Fruit fly (Drosophila melanogaster) whole organism, embryonic: Measurements from ENCODE around the gene Klp67A.

Experiments
- Atf3 ChIP-seq: fragments of 200-800 bp; sonication (Bioruptor generic); optimal IDR thresholded peaks from 3 replicates; lab custom pipeline; 2016; ENCODE audit warnings: missing biosample characterization, missing genetic modification characterization
- B-H2 ChIP-seq: fragments of 200-800 bp; sonication (Bioruptor generic); optimal IDR thresholded peaks from 2 replicates; lab custom pipeline; 2018; ENCODE audit warnings: missing biosample characterization, mild to moderate bottlenecking, missing genetic modification characterization
- CG11398 ChIP-seq: fragments of 200-800 bp; sonication (Bioruptor generic); optimal IDR thresholded peaks from 2 replicates; lab custom pipeline; 2016; ENCODE audit warnings: missing biosample characterization, missing genetic modification characterization
- CG11723 ChIP-seq: fragments of 200-800 bp; sonication (Bioruptor generic); optimal IDR thresholded peaks from 2 replicates; lab custom pipeline; 2017; ENCODE audit warnings: missing biosample characterization, mild to moderate bottlenecking, missing genetic modification characterization
- CG1233 ChIP-seq: fragments of 200-800 bp; sonication (Bioruptor generic); optimal IDR thresholded peaks from 4 replicates; lab custom pipeline; 2018; ENCODE audit warnings: missing biosample characterization, mild to moderate bottlenecking, missing genetic modification characterization
- CG13424 ChIP-seq: fragments of 200-800 bp; sonication (Bioruptor generic); optimal IDR thresholded peaks from 2 replicates; lab custom pipeline; 2019; ENCODE audit warnings: missing biosample characterization, mild to moderate bottlenecking, missing genetic modification characterization, moderate library complexity
- CG15696 ChIP-seq: fragments of 200-800 bp; sonication (Bioruptor generic); optimal IDR thresholded peaks from 2 replicates; lab custom pipeline; 2019; ENCODE audit warnings: missing biosample characterization, mild to moderate bottlenecking, missing genetic modification characterization, moderate library complexity
- CG16863 ChIP-seq: fragments of 200-800 bp; sonication (Bioruptor generic); optimal IDR thresholded peaks from 3 replicates; lab custom pipeline; 2016; ENCODE audit warnings: missing biosample characterization, missing genetic modification characterization
- CG31224 ChIP-seq: fragments of 200-800 bp; sonication (Bioruptor generic); IDR thresholded peaks from 2 replicates; pipeline ENCODE4 v1.3.6; 2022; ENCODE audit warnings: missing biosample characterization, missing genetic modification characterization
- CG31365 ChIP-seq: fragments of 200-800 bp; sonication (Bioruptor generic); optimal IDR thresholded peaks from 2 replicates; lab custom pipeline; 2018; ENCODE audit warnings: missing biosample characterization, mild to moderate bottlenecking, missing genetic modification characterization
- CG3838 ChIP-seq: fragments of 200-800 bp; sonication (Bioruptor generic); optimal IDR thresholded peaks from 3 replicates; lab custom pipeline; 2016; ENCODE audit warnings: missing biosample characterization, missing genetic modification characterization
- CG5245 ChIP-seq: fragments of 200-800 bp; sonication (Bioruptor generic); optimal IDR thresholded peaks from 3 replicates; lab custom pipeline; 2016; ENCODE audit warnings: missing biosample characterization, missing genetic modification characterization
- CG6272 ChIP-seq: fragments of 200-800 bp; sonication (Bioruptor generic); IDR thresholded peaks from 2 replicates; pipeline ENCODE4 v1.3.6; 2022; ENCODE audit warnings: missing biosample characterization, missing genetic modification characterization
- CG6683 ChIP-seq: fragments of 200-800 bp; sonication (Bioruptor generic); optimal IDR thresholded peaks from 2 replicates; lab custom pipeline; 2017; ENCODE audit warnings: missing biosample characterization, mild to moderate bottlenecking, missing genetic modification characterization, missing genetic modification reagents
- CG7839 ChIP-seq: fragments of 200-800 bp; sonication (Bioruptor generic); optimal IDR thresholded peaks from 3 replicates; lab custom pipeline; 2018; ENCODE audit warnings: missing biosample characterization, mild to moderate bottlenecking, missing genetic modification characterization, moderate library complexity
- CG8089 ChIP-seq: fragments of 200-800 bp; sonication (Bioruptor generic); optimal IDR thresholded peaks from 3 replicates; lab custom pipeline; 2016; ENCODE audit warnings: missing biosample characterization, missing genetic modification characterization
- CG9215 ChIP-seq: fragments of 200-800 bp; sonication (Bioruptor generic); IDR thresholded peaks from 2 replicates; pipeline ENCODE4 v1.3.6; 2022; ENCODE audit warnings: missing biosample characterization, missing genetic modification characterization
- CG9437 ChIP-seq: fragments of 200-800 bp; sonication (Bioruptor generic); optimal IDR thresholded peaks from 2 replicates; lab custom pipeline; 2018; ENCODE audit warnings: missing biosample characterization, mild to moderate bottlenecking, missing genetic modification characterization
- D19A ChIP-seq: fragments of 200-800 bp; optimal IDR thresholded peaks from 3 replicates; lab custom pipeline; 2019; ENCODE audit warnings: missing biosample characterization, mild to moderate bottlenecking, missing genetic modification characterization, moderate library complexity
- E2f1 ChIP-seq: fragments of 200-800 bp; sonication (Bioruptor generic); IDR thresholded peaks from 2 replicates; pipeline ENCODE4 v1.3.6; 2022; ENCODE audit warnings: missing biosample characterization, missing genetic modification characterization
- Eip74EF ChIP-seq, 2 experiments: fragments of 200-800 bp in 1 of 2; fragments of >200 bp in 1 of 2; sonication (Bioruptor generic) in 1 of 2; optimal IDR thresholded peaks; 2 replicates each; lab custom pipeline; 2017 to 2019; ENCODE audit warnings: missing biosample characterization in 2 of 2, missing genetic modification characterization in 2 of 2, mild to moderate bottlenecking in 1 of 2, moderate library complexity in 1 of 2
- Fer3 ChIP-seq: fragments of 200-800 bp; sonication (Bioruptor generic); optimal IDR thresholded peaks from 2 replicates; lab custom pipeline; 2018; ENCODE audit warnings: missing biosample characterization, mild to moderate bottlenecking, missing genetic modification characterization, moderate library complexity
- Hmx ChIP-seq: fragments of 200-800 bp; sonication (Bioruptor generic); optimal IDR thresholded peaks from 2 replicates; lab custom pipeline; 2016; ENCODE audit warnings: missing biosample characterization, missing genetic modification characterization
- MBD-R2 ChIP-seq: fragments of 200-800 bp; sonication (Bioruptor generic); IDR thresholded peaks from 2 replicates; pipeline ENCODE4 v1.3.6; 2022; ENCODE audit warnings: missing biosample characterization, missing genetic modification characterization
- Nf-YA ChIP-seq: fragments of 200-800 bp; sonication (Bioruptor generic); IDR thresholded peaks from 2 replicates; pipeline ENCODE4 v1.3.6; 2022; ENCODE audit warnings: missing biosample characterization, missing genetic modification characterization
- Nf-YB ChIP-seq: fragments of 200-800 bp; sonication (Bioruptor generic); optimal IDR thresholded peaks from 3 replicates; lab custom pipeline; 2019; ENCODE audit warnings: missing biosample characterization, mild to moderate bottlenecking, missing genetic modification characterization, moderate library complexity
- Poxn ChIP-seq: fragments of 200-800 bp; sonication (Bioruptor generic); IDR thresholded peaks from 2 replicates; pipeline ENCODE4 v1.3.6; 2022; ENCODE audit warnings: missing biosample characterization, missing genetic modification characterization
- Sox102F ChIP-seq: fragments of 200-800 bp; sonication (Bioruptor generic); optimal IDR thresholded peaks from 2 replicates; lab custom pipeline; 2018; ENCODE audit warnings: missing biosample characterization, mild to moderate bottlenecking, missing genetic modification characterization, moderate library complexity
- Usf ChIP-seq: fragments of 200-800 bp; sonication (Bioruptor generic); optimal IDR thresholded peaks from 2 replicates; lab custom pipeline; 2017; ENCODE audit warnings: missing genotype, missing biosample characterization, missing genetic modification characterization
- bsh ChIP-seq, 2 experiments: fragments of 200-800 bp; sonication (Bioruptor generic); optimal IDR thresholded peaks; 2 replicates each; lab custom pipeline; 2017 to 2018; ENCODE audit warnings: mild to moderate bottlenecking in 2 of 2, missing biosample characterization in 2 of 2, missing genetic modification characterization in 2 of 2, moderate library complexity in 1 of 2
- cas ChIP-seq: fragments of 200-800 bp; sonication (Bioruptor generic); IDR thresholded peaks from 2 replicates; pipeline ENCODE4 v1.3.6; 2022; ENCODE audit warnings: missing biosample characterization, missing genetic modification characterization
- cato ChIP-seq: fragments of 200-800 bp; sonication (Bioruptor generic); optimal IDR thresholded peaks from 2 replicates; lab custom pipeline; 2016; ENCODE audit warnings: missing biosample characterization, missing genetic modification characterization, borderline replicate concordance
- ci ChIP-seq: fragments of 200-800 bp; sonication (Bioruptor generic); IDR thresholded peaks from 3 replicates; pipeline ENCODE4 v1.3.6; 2022; ENCODE audit warnings: missing biosample characterization, missing genetic modification characterization
- danr ChIP-seq: fragments of 200-800 bp; sonication (Bioruptor generic); IDR thresholded peaks from 2 replicates; pipeline ENCODE4 v1.3.6; 2022; ENCODE audit warnings: missing biosample characterization, missing genetic modification characterization
- disco-r ChIP-seq: fragments of 200-800 bp; sonication (Bioruptor generic); optimal IDR thresholded peaks from 2 replicates; lab custom pipeline; 2016; ENCODE audit warnings: missing biosample characterization, missing genetic modification characterization
- fd3F ChIP-seq: fragments of 200-800 bp; sonication (Bioruptor generic); optimal IDR thresholded peaks from 2 replicates; lab custom pipeline; 2018; ENCODE audit warnings: missing biosample characterization, mild to moderate bottlenecking, missing genetic modification characterization, moderate library complexity
- grau ChIP-seq: fragments of 200-800 bp; optimal IDR thresholded peaks from 3 replicates; lab custom pipeline; 2019; ENCODE audit warnings: missing biosample characterization, mild to moderate bottlenecking, missing genetic modification characterization, moderate library complexity
- ham ChIP-seq: fragments of 200-800 bp; sonication (Bioruptor generic); IDR thresholded peaks from 2 replicates; pipeline ENCODE4 v1.3.6; 2022; ENCODE audit warnings: missing biosample characterization, missing genetic modification characterization
- knrl ChIP-seq: fragments of 200-800 bp; sonication (Bioruptor generic); IDR thresholded peaks from 3 replicates; pipeline ENCODE4 v1.3.6; 2022; ENCODE audit warnings: missing biosample characterization, missing genetic modification characterization; ENCODE audit not compliant: partially characterized antibody
- peb ChIP-seq: fragments of 200-800 bp; sonication (Bioruptor generic); IDR thresholded peaks from 2 replicates; pipeline ENCODE4 v1.3.6; 2022; ENCODE audit warnings: missing biosample characterization, missing genetic modification characterization
- row ChIP-seq: fragments of 200-800 bp; sonication (Bioruptor generic); IDR thresholded peaks from 3 replicates; pipeline ENCODE4 v1.3.6; 2022; ENCODE audit warnings: missing biosample characterization, missing genetic modification characterization
- sqz ChIP-seq: fragments of 200-800 bp; sonication (Bioruptor generic); optimal IDR thresholded peaks from 3 replicates; lab custom pipeline; 2018; ENCODE audit warnings: missing biosample characterization, mild to moderate bottlenecking, missing genetic modification characterization
- sug ChIP-seq: fragments of 200-800 bp; optimal IDR thresholded peaks from 2 replicates; lab custom pipeline; 2019; ENCODE audit warnings: missing biosample characterization, mild to moderate bottlenecking, missing genetic modification characterization, moderate library complexity
- tio ChIP-seq: fragments of 200-800 bp; sonication (Bioruptor generic); optimal IDR thresholded peaks from 2 replicates; lab custom pipeline; 2017; ENCODE audit warnings: missing biosample characterization, missing genetic modification characterization, inconsistent platforms
- trem ChIP-seq: fragments of 200-800 bp; optimal IDR thresholded peaks from 3 replicates; lab custom pipeline; 2019; ENCODE audit warnings: missing biosample characterization, mild to moderate bottlenecking, missing genetic modification characterization, moderate library complexity
- tx ChIP-seq: fragments of 200-800 bp; sonication (Bioruptor generic); optimal IDR thresholded peaks from 2 replicates; lab custom pipeline; 2016; ENCODE audit warnings: missing biosample characterization, missing genetic modification characterization

Klp67A gene

dm6 chr3L:9339021-9339420, 27.8 kb downstream of the Klp67A start (continued):
- TF ChIP-seq CG5245 (GFP tag; lab: Kevin White, UChicago): no peak
- peak; percentile 37 for TF ChIP-seq CG7839 (tag; lab: Kevin White, UChicago)
- TF ChIP-seq CG11723 (GFP tag; lab: Kevin White, UChicago): no peak
- no peak for TF ChIP-seq B-H2 (GFP tag; lab: Kevin White, UChicago)
- TF ChIP-seq ci (GFP tag; lab: Robert Waterston, UW): no peak
- TF ChIP-seq CG13424 (tag; lab: Kevin White, UChicago): no peak
- TF ChIP-seq Nf-YA (GFP tag; lab: Robert Waterston, UW): no peak
- no peak for TF ChIP-seq sqz (GFP tag; lab: Kevin White, UChicago)
- TF ChIP-seq CG9437 (GFP tag; lab: Kevin White, UChicago): no peak
- no peak for TF ChIP-seq Atf3
- no peak for TF ChIP-seq sug (tag; lab: Kevin White, UChicago)
- TF ChIP-seq disco-r (GFP tag; lab: Kevin White, UChicago): no peak
- no peak for TF ChIP-seq tx (GFP tag; lab: Kevin White, UChicago)
- no peak for TF ChIP-seq ham (GFP tag; lab: Robert Waterston, UW)
- TF ChIP-seq CG31224 (GFP tag; lab: Robert Waterston, UW): no peak
- no peak for TF ChIP-seq Hmx (GFP tag; lab: Kevin White, UChicago)
- TF ChIP-seq E2f1 (GFP tag; lab: Robert Waterston, UW): no peak
- TF ChIP-seq danr (GFP tag; lab: Robert Waterston, UW): no peak
- TF ChIP-seq Poxn (GFP tag; lab: Robert Waterston, UW): no peak
- TF ChIP-seq CG8089 (GFP tag; lab: Kevin White, UChicago): no peak
- no peak for TF ChIP-seq Fer3
- TF ChIP-seq fd3F: no peak
- TF ChIP-seq cas (GFP tag; lab: Robert Waterston, UW): no peak
- no peak for TF ChIP-seq Eip74EF (GFP tag; optimal IDR thresholded peaks at IDR 0.05; lab: Kevin White, UChicago)
- TF ChIP-seq Nf-YB (GFP tag; lab: Kevin White, UChicago): no peak
- peak; percentile 7 for TF ChIP-seq grau (tag; lab: Kevin White, UChicago)
- TF ChIP-seq CG6272 (GFP tag; lab: Robert Waterston, UW): no peak
- TF ChIP-seq row (GFP tag; lab: Robert Waterston, UW): peak; percentile 56
- no peak for TF ChIP-seq CG6683
- TF ChIP-seq CG15696: no peak
- TF ChIP-seq tio: no peak
- peak; percentile 21 for TF ChIP-seq D19A
- TF ChIP-seq trem (tag; lab: Kevin White, UChicago): no peak
- TF ChIP-seq CG31365 (tag; lab: Kevin White, UChicago): no peak
- TF ChIP-seq Sox102F: no peak
- TF ChIP-seq cato (GFP tag; lab: Kevin White, UChicago): no peak
- no peak for TF ChIP-seq CG11398
- no peak for TF ChIP-seq MBD-R2 (GFP tag; lab: Robert Waterston, UW)
- no peak for TF ChIP-seq CG3838 (GFP tag; lab: Kevin White, UChicago)
- no peak for TF ChIP-seq CG1233 (GFP tag; lab: Kevin White, UChicago)
- no peak for TF ChIP-seq peb (GFP tag; lab: Robert Waterston, UW)
- no peak for TF ChIP-seq bsh (GFP tag; optimal IDR thresholded peaks at IDR 0.05; lab: Kevin White, UChicago)
- TF ChIP-seq CG16863 (GFP tag; lab: Kevin White, UChicago): no peak
- TF ChIP-seq Usf (GFP tag; lab: Kevin White, UChicago): no peak
- TF ChIP-seq CG9215 (GFP tag; lab: Robert Waterston, UW): no peak
- no peak for TF ChIP-seq knrl
